Worm (Caenorhabditis elegans): Measurements from ENCODE around the gene mab-23.

DNA sequence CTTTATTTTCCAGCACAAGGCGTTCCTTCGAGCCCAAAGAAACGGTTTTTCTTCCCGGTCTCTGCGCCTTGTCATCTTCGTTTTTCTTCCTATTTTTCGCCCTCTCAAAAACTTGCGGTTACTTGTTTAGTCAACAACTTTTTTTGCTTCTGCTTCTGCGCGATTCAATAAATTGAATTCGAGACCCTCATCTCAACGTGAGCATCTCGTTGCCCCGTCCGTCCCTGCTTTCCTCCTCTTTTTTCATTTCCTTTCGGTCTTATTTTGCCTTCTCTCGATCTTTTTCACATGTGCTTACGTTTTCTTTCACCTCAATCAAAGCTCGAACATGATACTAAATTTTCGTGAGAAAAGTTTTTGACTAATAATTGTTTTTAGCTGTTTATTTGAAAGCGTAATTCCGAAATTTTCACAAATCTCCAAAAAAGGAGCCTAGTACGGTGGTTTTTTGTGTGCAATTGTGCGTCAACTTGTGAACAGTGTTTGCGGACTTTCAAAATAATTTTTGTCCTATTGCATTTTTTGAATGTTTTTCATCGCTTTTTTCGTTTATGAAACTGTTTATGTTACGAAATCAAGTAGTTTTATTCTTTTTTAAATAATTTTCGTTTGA is 47.2 kb downstream of the mab-23 start:
- TF ChIP-seq W03F9.2 (tag; optimal IDR thresholded peaks at IDR 0.05) (no peak), dao-5 (tag; optimal IDR thresholded peaks at IDR 0.05) (no peak), him-1 (tag; optimal IDR thresholded peaks at IDR 0.05) (no peak)
